Fruit fly (Drosophila melanogaster): ENCODE measurements around the gene CG13722.

The CG13722 gene

dm6 chr3L:4474946-4475470, 15.8 kb downstream of the CG13722 start (continued):
- TF ChIP-seq Aef1 (GFP tag; IDR thresholded peaks at IDR 0.05): no peak
- TF ChIP-seq Elba2 (GFP tag; optimal IDR thresholded peaks at IDR 0.05): no peak
- TF ChIP-seq maf-S (GFP tag; optimal IDR thresholded peaks at IDR 0.05): no peak
- peak; percentile 59 for TF ChIP-seq CG13894 (tag; optimal IDR thresholded peaks at IDR 0.05)
- no peak for TF ChIP-seq pan (optimal IDR thresholded peaks at IDR 0.05)
- TF ChIP-seq pan (GFP tag; optimal IDR thresholded peaks at IDR 0.05 in 1 of 2, IDR thresholded peaks at IDR 0.05 in 1 of 2): peak in 1 of 2 experiments; percentile 75
- TF ChIP-seq amos (GFP tag; IDR thresholded peaks at IDR 0.05; ENCODE audit: partially characterized antibody): no peak
- TF ChIP-seq CG7963 (GFP tag; IDR thresholded peaks at IDR 0.05; ENCODE audit: partially characterized antibody): no peak
- TF ChIP-seq onecut (GFP tag; IDR thresholded peaks at IDR 0.05): peak; percentile 79
- no peak for TF ChIP-seq Dref (GFP tag; IDR thresholded peaks at IDR 0.05)
- peak; percentile 72 for TF ChIP-seq sug (tag; optimal IDR thresholded peaks at IDR 0.05)
- no peak for TF ChIP-seq Gug (GFP tag; IDR thresholded peaks at IDR 0.05)
- TF ChIP-seq CG12155 (GFP tag; optimal IDR thresholded peaks at IDR 0.05): peak; percentile 33
- peak; percentile 73 for TF ChIP-seq Fer2 (tag; optimal IDR thresholded peaks at IDR 0.05)
- TF ChIP-seq cad (GFP tag; optimal IDR thresholded peaks at IDR 0.05): no peak
- 0 out of 2 replicates have a peak, but pooled peaks have one; percentile 12 for TF ChIP-seq CG3847 (GFP tag; IDR thresholded peaks at IDR 0.05)
- TF ChIP-seq ems (GFP tag; optimal IDR thresholded peaks at IDR 0.05): peak; percentile 70
- no peak for TF ChIP-seq kay (GFP tag; optimal IDR thresholded peaks at IDR 0.05)
- no peak for TF ChIP-seq ro (GFP tag; IDR thresholded peaks at IDR 0.05)
- TF ChIP-seq CG10366 (GFP tag; IDR thresholded peaks at IDR 0.05): peak; percentile 35
- TF ChIP-seq CG10147 (GFP tag; optimal IDR thresholded peaks at IDR 0.05): peak; percentile 88
- no peak for TF ChIP-seq twi (tag; optimal IDR thresholded peaks at IDR 0.05)
- no peak for TF ChIP-seq knrl (GFP tag; IDR thresholded peaks at IDR 0.05; ENCODE audit: partially characterized antibody)
- TF ChIP-seq CG12391 (tag; optimal IDR thresholded peaks at IDR 0.05): peak; percentile 86
- TF ChIP-seq pros (GFP tag; optimal IDR thresholded peaks at IDR 0.05): no peak
- peak; percentile 95 for TF ChIP-seq CG6854 (GFP tag; optimal IDR thresholded peaks at IDR 0.05)
- peak; percentile 37 for TF ChIP-seq her (GFP tag; optimal IDR thresholded peaks at IDR 0.05)
- TF ChIP-seq CG10274 (GFP tag; optimal IDR thresholded peaks at IDR 0.05): peak; percentile 69
- TF ChIP-seq gfzf (GFP tag; optimal IDR thresholded peaks at IDR 0.05): no peak
- no peak for TF ChIP-seq CG8944 (GFP tag; optimal IDR thresholded peaks at IDR 0.05)
- peak; percentile 65 for TF ChIP-seq ttk (GFP tag; IDR thresholded peaks at IDR 0.05)
- no peak for TF ChIP-seq danr (GFP tag; IDR thresholded peaks at IDR 0.05)
- TF ChIP-seq CG4707 (GFP tag; optimal IDR thresholded peaks at IDR 0.05): peak; percentile 94
- TF ChIP-seq CG9797 (GFP tag; optimal IDR thresholded peaks at IDR 0.05): no peak
- TF ChIP-seq CG5245 (GFP tag; optimal IDR thresholded peaks at IDR 0.05): peak; percentile 69
- TF ChIP-seq CG31441 (GFP tag; IDR thresholded peaks at IDR 0.05): peak; percentile 80
- peak; percentile 64 for TF ChIP-seq CG13424 (tag; optimal IDR thresholded peaks at IDR 0.05)
- peak; percentile 40 for TF ChIP-seq CG9876 (GFP tag; optimal IDR thresholded peaks at IDR 0.05)
- TF ChIP-seq Hsf (GFP tag; optimal IDR thresholded peaks at IDR 0.05): peak; percentile 72
- peak; percentile 86 for TF ChIP-seq unpg (GFP tag; optimal IDR thresholded peaks at IDR 0.05)
- no peak for TF ChIP-seq Myb (GFP tag; optimal IDR thresholded peaks at IDR 0.05)
- 0 out of 2 replicates have a peak, but pooled peaks have one; percentile 49 for TF ChIP-seq sim (GFP tag; IDR thresholded peaks at IDR 0.05)
- TF ChIP-seq zen2 (GFP tag; IDR thresholded peaks at IDR 0.05; ENCODE audit: partially characterized antibody): no peak
- peak; percentile 38 for TF ChIP-seq Rx (GFP tag; IDR thresholded peaks at IDR 0.05)
- TF ChIP-seq CG9932 (GFP tag; IDR thresholded peaks at IDR 0.05): peak; percentile 28; the same call in 1 of the 2 replicates
- no peak for TF ChIP-seq lov (optimal IDR thresholded peaks at IDR 0.05)
- TF ChIP-seq lov (GFP tag; IDR thresholded peaks at IDR 0.05): peak; percentile 90; the same call in 2 of the 3 replicates
- TF ChIP-seq tx (GFP tag; optimal IDR thresholded peaks at IDR 0.05): no peak
- peak; percentile 76 for TF ChIP-seq org-1 (GFP tag; optimal IDR thresholded peaks at IDR 0.05)
- TF ChIP-seq slp2 (GFP tag; optimal IDR thresholded peaks at IDR 0.05): peak; percentile 52
- TF ChIP-seq Ravus (GFP tag; IDR thresholded peaks at IDR 0.05): no peak
